Fruit fly (Drosophila melanogaster) whole organism, prepupa: Measurements from ENCODE around the gene CG46318.

Source experiments
- Blimp-1 ChIP-seq: fragments of 200-800 bp; sonication (Bioruptor generic); optimal IDR thresholded peaks from 3 replicates; lab custom pipeline; 2017; ENCODE audit warnings: missing biosample characterization, missing genetic modification characterization, mild to moderate bottlenecking, moderate library complexity, missing genetic modification reagents
- CG10669 ChIP-seq: fragments of 200-800 bp; sonication (Bioruptor generic); optimal IDR thresholded peaks from 3 replicates; lab custom pipeline; 2018; ENCODE audit warnings: missing biosample characterization, mild to moderate bottlenecking, missing genetic modification characterization, moderate library complexity
- CG11902 ChIP-seq: fragments of 200-800 bp; sonication (Bioruptor generic); optimal IDR thresholded peaks from 3 replicates; lab custom pipeline; 2016; ENCODE audit warnings: missing biosample characterization, missing genetic modification characterization
- CG15336 ChIP-seq: fragments of 200-800 bp; sonication (Bioruptor generic); IDR thresholded peaks from 2 replicates; pipeline ENCODE4 v1.3.6; 2022; ENCODE audit warnings: missing biosample characterization, missing genetic modification characterization
- CG1621 ChIP-seq: fragments of 200-800 bp; sonication (Bioruptor generic); optimal IDR thresholded peaks from 3 replicates; lab custom pipeline; 2018; ENCODE audit warnings: missing biosample characterization, mild to moderate bottlenecking, missing genetic modification characterization
- CG16779 ChIP-seq: fragments of 200-800 bp; sonication (Bioruptor generic); optimal IDR thresholded peaks from 3 replicates; lab custom pipeline; 2017; ENCODE audit warnings: missing biosample characterization, mild to moderate bottlenecking, missing genetic modification characterization
- CG32006 ChIP-seq: fragments of 200-800 bp; sonication (Bioruptor generic); optimal IDR thresholded peaks from 3 replicates; lab custom pipeline; 2017; ENCODE audit warnings: missing biosample characterization, mild to moderate bottlenecking, missing genetic modification characterization
- CG3919 ChIP-seq: fragments of 200-800 bp; sonication (Bioruptor generic); optimal IDR thresholded peaks from 3 replicates; lab custom pipeline; 2016; ENCODE audit warnings: missing biosample characterization, missing genetic modification characterization
- CG6276 ChIP-seq: fragments of 200-800 bp; sonication (Bioruptor generic); optimal IDR thresholded peaks from 2 replicates; lab custom pipeline; 2017; ENCODE audit warnings: missing biosample characterization, mild to moderate bottlenecking, missing genetic modification characterization
- CG6792 ChIP-seq: fragments of 200-800 bp; sonication (Bioruptor generic); optimal IDR thresholded peaks from 3 replicates; lab custom pipeline; 2016; ENCODE audit warnings: missing biosample characterization, missing genetic modification characterization
- CG6854 ChIP-seq: fragments of 200-800 bp; sonication (Bioruptor generic); optimal IDR thresholded peaks from 2 replicates; lab custom pipeline; 2017; ENCODE audit warnings: missing biosample characterization, mild to moderate bottlenecking, missing genetic modification characterization
- CG8119 ChIP-seq: fragments of 200-800 bp; sonication (Bioruptor generic); IDR thresholded peaks from 3 replicates; pipeline ENCODE4 v1.3.6; 2022; ENCODE audit warnings: missing biosample characterization, missing genetic modification characterization
- Eip75B ChIP-seq: fragments of 200-800 bp; sonication (Bioruptor generic); optimal IDR thresholded peaks from 3 replicates; lab custom pipeline; 2016; ENCODE audit warnings: missing biosample characterization, missing genetic modification characterization
- Eip78C ChIP-seq: fragments of 200-800 bp; sonication (Bioruptor generic); peaks from one replicate; lab custom pipeline; 2016; ENCODE audit warnings: missing biosample characterization, missing genetic modification characterization
- Eip93F ChIP-seq: fragments of 200-800 bp; sonication (Bioruptor generic); optimal IDR thresholded peaks from 2 replicates; lab custom pipeline; 2016; ENCODE audit warnings: missing biosample characterization, mild to moderate bottlenecking, missing genetic modification characterization
- Lpt ChIP-seq: fragments of 200-800 bp; sonication (Bioruptor generic); optimal IDR thresholded peaks from 3 replicates; lab custom pipeline; 2016; ENCODE audit warnings: missing biosample characterization, missing genetic modification characterization
- OdsH ChIP-seq: fragments of 200-800 bp; sonication (Bioruptor generic); optimal IDR thresholded peaks from 3 replicates; lab custom pipeline; 2016; ENCODE audit warnings: missing biosample characterization, missing genetic modification characterization
- Smox ChIP-seq: fragments of 200-800 bp; sonication (Bioruptor generic); optimal IDR thresholded peaks from 3 replicates; lab custom pipeline; 2016; ENCODE audit warnings: missing biosample characterization, missing genetic modification characterization
- Sox102F ChIP-seq: fragments of 200-800 bp; sonication (Bioruptor generic); optimal IDR thresholded peaks from 2 replicates; lab custom pipeline; 2016; ENCODE audit warnings: missing biosample characterization, mild to moderate bottlenecking, missing genetic modification characterization
- Sox14 ChIP-seq: fragments of 200-800 bp; sonication (Bioruptor generic); optimal IDR thresholded peaks from 3 replicates; lab custom pipeline; 2016; ENCODE audit warnings: missing biosample characterization, missing genetic modification characterization
- achi ChIP-seq: fragments of 200-800 bp; sonication (Bioruptor generic); optimal IDR thresholded peaks from 3 replicates; lab custom pipeline; 2016; ENCODE audit warnings: missing biosample characterization, missing genetic modification characterization
- dsx ChIP-seq: fragments of 200-800 bp; optimal IDR thresholded peaks from 3 replicates; lab custom pipeline; 2019; ENCODE audit warnings: missing biosample characterization, mild to moderate bottlenecking, missing genetic modification characterization, moderate library complexity; ENCODE audit not compliant: poor library complexity, severe bottlenecking
- esn ChIP-seq: fragments of 200-800 bp; sonication (Bioruptor generic); optimal IDR thresholded peaks from 2 replicates; lab custom pipeline; 2016; ENCODE audit warnings: missing biosample characterization, mild to moderate bottlenecking, missing genetic modification characterization, moderate library complexity
- net ChIP-seq: fragments of 200-800 bp; sonication (Bioruptor generic); optimal IDR thresholded peaks from 3 replicates; lab custom pipeline; 2016; ENCODE audit warnings: missing biosample characterization, missing genetic modification characterization
- pdm3 ChIP-seq: fragments of 200-800 bp; sonication (Bioruptor generic); optimal IDR thresholded peaks from 3 replicates; lab custom pipeline; 2016; ENCODE audit warnings: missing biosample characterization, missing genetic modification characterization
- salr ChIP-seq, 2 experiments: fragments of 200-800 bp; sonication (Bioruptor generic); optimal IDR thresholded peaks; 3 replicates each; lab custom pipeline; 2016 to 2018; ENCODE audit warnings: missing biosample characterization in 2 of 2, missing genetic modification characterization in 2 of 2, mild to moderate bottlenecking in 1 of 2
- spab ChIP-seq: fragments of 200-800 bp; sonication (Bioruptor generic); optimal IDR thresholded peaks from 2 replicates; lab custom pipeline; 2017; ENCODE audit warnings: missing biosample characterization, mild to moderate bottlenecking, missing genetic modification characterization, missing genetic modification reagents
- ss ChIP-seq, 2 experiments: fragments of 200-800 bp; sonication (Bioruptor generic); optimal IDR thresholded peaks; 2 replicates in 1 of 2; 3 replicates in 1 of 2; lab custom pipeline; 2017 to 2018; ENCODE audit warnings: mild to moderate bottlenecking in 2 of 2, missing biosample characterization in 2 of 2, missing genetic modification characterization in 2 of 2, moderate library complexity in 1 of 2
- svp ChIP-seq: fragments of 200-800 bp; sonication (Bioruptor generic); peaks from one replicate; lab custom pipeline; 2016; ENCODE audit warnings: missing biosample characterization, missing genetic modification characterization
- vri ChIP-seq: fragments of 200-800 bp; sonication (Bioruptor generic); optimal IDR thresholded peaks from 3 replicates; lab custom pipeline; 2016; ENCODE audit warnings: missing biosample characterization, mild to moderate bottlenecking, missing genetic modification characterization

CG46318 gene

DNA sequence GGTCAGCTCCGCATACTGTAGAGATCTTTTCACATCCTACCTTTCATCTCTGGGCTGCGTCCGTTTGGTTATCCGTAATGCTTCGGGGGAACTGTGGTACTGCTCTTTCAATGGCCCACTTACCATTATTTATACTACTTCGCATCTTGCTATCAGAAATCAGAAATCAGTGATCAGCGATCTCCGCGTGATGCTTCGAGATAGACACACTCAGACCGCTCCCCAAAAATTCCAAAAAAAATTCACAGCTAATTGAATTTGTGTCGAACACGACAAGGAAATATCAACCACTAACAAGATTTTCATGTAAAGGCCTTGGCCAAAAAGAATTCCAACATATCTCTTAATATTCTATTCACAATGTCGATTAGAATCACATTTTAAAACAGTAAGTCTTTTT lies 48.0 kb downstream of the CG46318 start, which contains the start of gene CG7715:
Gene CG7715 (minus strand): TSS at position 101 of the 400 bp plus-strand sequence.
- TF ChIP-seq vri = no peak
- no peak for TF ChIP-seq Sox102F (GFP tag; lab: Kevin White, UChicago)
- no peak for TF ChIP-seq salr (GFP tag; optimal IDR thresholded peaks at IDR 0.05; lab: Kevin White, UChicago)
- TF ChIP-seq CG3919 = no peak
- no peak for TF ChIP-seq CG10669 (GFP tag; lab: Kevin White, UChicago)
- no peak for TF ChIP-seq Lpt (GFP tag; lab: Kevin White, UChicago)
- no peak for TF ChIP-seq CG8119
- no peak for TF ChIP-seq svp (GFP tag; lab: Kevin White, UChicago)
- no peak for TF ChIP-seq spab (GFP tag; lab: Kevin White, UChicago)
- no peak for TF ChIP-seq net
- no peak for TF ChIP-seq Eip93F (GFP tag; lab: Kevin White, UChicago)
- no peak for TF ChIP-seq CG6792
- TF ChIP-seq CG6854 (GFP tag; lab: Kevin White, UChicago) = no peak

DNA sequence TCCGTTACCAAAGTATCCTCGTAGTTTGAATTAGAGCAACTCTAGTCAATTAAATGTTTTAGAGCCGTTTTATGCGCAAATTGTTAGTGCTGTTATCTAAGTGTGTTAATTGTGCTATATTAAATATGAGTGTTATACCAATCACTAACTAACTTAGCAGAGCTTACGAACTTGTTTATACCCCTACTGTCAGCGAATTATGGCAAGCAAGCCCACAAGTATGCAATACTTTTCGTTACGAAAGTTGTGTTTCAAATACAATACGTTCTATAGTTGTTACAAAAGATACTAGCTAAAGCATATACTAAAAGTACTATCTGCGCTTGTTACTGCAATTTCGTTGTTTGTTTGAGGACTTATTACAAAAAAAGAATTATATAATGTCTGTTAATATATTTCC lies 50.8 kb downstream of the CG46318 start:
- TF ChIP-seq CG16779 (tag; lab: Kevin White, UChicago) = no peak
- no peak for TF ChIP-seq achi (GFP tag; lab: Kevin White, UChicago)
- TF ChIP-seq Sox14 = no peak
- TF ChIP-seq Eip78C (GFP tag; lab: Kevin White, UChicago) = no peak
- TF ChIP-seq ss (GFP tag; optimal IDR thresholded peaks at IDR 0.05; lab: Kevin White, UChicago) = no peak
- TF ChIP-seq CG6276 = no peak
- no peak for TF ChIP-seq dsx

DNA sequence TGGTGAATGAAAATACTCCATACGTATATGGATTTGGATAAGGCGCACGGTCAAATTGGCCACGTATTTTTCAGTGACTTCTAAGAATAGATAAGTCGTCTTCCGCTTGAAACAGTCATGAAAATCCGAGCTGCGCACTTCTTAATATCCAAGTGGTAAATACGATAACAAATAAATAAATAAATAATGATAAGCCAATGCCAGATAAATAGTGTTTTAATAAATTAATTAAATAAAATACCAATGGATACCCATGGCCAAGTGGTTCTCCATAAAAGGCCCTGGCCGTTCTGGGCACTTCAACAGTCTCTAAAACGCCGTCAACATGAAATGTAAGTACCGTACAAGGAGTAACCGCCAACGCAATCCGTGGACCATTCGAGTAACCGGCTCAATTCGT lies 52.0 kb downstream of the CG46318 start, which contains the start of gene CG14302:
Gene CG14302 (plus strand): TSS at position 301 of the 400 bp plus-strand sequence.
- TF ChIP-seq ss (GFP tag; optimal IDR thresholded peaks at IDR 0.05; lab: Kevin White, UChicago) (no peak), achi (GFP tag; lab: Kevin White, UChicago) (no peak), CG1621 (tag; lab: Kevin White, UChicago) (no peak), Blimp-1 (GFP tag; lab: Kevin White, UChicago) (no peak), CG6854 (GFP tag; lab: Kevin White, UChicago) (no peak), CG11902 (GFP tag; lab: Kevin White, UChicago) (no peak), Eip75B (no peak), OdsH (GFP tag; lab: Kevin White, UChicago) (no peak), esn (GFP tag; lab: Kevin White, UChicago) (no peak), Smox (GFP tag; lab: Kevin White, UChicago) (no peak), CG6792 (no peak), CG32006 (GFP tag; lab: Kevin White, UChicago) (no peak), CG3919 (no peak), CG15336 (no peak), pdm3 (GFP tag; lab: Kevin White, UChicago) (no peak), CG10669 (GFP tag; lab: Kevin White, UChicago) (no peak), Eip78C (GFP tag; lab: Kevin White, UChicago) (no peak)

DNA sequence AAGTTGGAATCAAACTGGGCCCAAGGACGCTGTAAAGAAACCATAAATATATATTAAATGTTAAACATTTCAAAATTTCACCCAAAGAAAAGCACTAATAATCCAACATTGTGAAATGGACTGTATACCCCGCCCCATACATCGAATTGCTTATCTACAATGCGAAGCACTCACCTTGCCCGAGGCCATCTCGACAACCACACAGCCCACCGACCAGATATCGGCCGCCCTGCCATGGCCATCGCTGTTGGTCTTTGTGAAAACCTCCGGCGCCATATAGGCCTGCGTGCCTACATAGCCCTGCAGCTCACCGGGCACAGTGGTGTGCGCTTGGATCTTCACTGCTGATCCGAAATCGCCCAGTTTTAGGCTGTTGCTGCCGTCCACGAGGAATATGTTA lies 53.2 kb downstream of the CG46318 start:
- peak; percentile 63 for TF ChIP-seq svp (GFP tag; lab: Kevin White, UChicago)
- no peak for TF ChIP-seq CG1621 (tag; lab: Kevin White, UChicago)
- TF ChIP-seq, all 60 proteins: peak for 1
